Worm (Caenorhabditis elegans) whole organism, L2 larva: ENCODE results near the gene lir-3.

ENCODE experiments used
- alr-1 ChIP-seq: fragments of 150-350 bp; optimal IDR thresholded peaks from 2 replicates; lab custom pipeline; 2014; ENCODE audit warnings: missing biosample characterization, missing genetic modification characterization
- aly-2 ChIP-seq: fragments of 150-350 bp; optimal IDR thresholded peaks from 2 replicates; lab custom pipeline; 2014; ENCODE audit warnings: missing biosample characterization, missing genetic modification characterization
- elt-1 ChIP-seq: fragments of 150-350 bp; optimal IDR thresholded peaks from 2 replicates; lab custom pipeline; 2014; ENCODE audit warnings: missing biosample characterization, missing genetic modification characterization
- nhr-12 ChIP-seq: fragments of 150-350 bp; optimal IDR thresholded peaks from 2 replicates; lab custom pipeline; 2014; ENCODE audit warnings: missing biosample characterization, missing genetic modification characterization
- nhr-23 ChIP-seq: fragments of 150-350 bp; optimal IDR thresholded peaks from 2 replicates; lab custom pipeline; 2014; ENCODE audit warnings: missing biosample characterization, missing genetic modification reagents, missing genetic modification characterization
- nhr-237 ChIP-seq: fragments of 150-350 bp; optimal IDR thresholded peaks from 2 replicates; lab custom pipeline; 2014; ENCODE audit warnings: missing biosample characterization, missing genetic modification characterization
- nhr-25 ChIP-seq: fragments of 150-350 bp; sonication (generic microtip); optimal IDR thresholded peaks from 3 replicates; lab custom pipeline; 2014; ENCODE audit warnings: missing biosample characterization, missing genetic modification characterization
- nhr-77 ChIP-seq: fragments of 150-350 bp; optimal IDR thresholded peaks from 2 replicates; lab custom pipeline; 2014; ENCODE audit warnings: missing biosample characterization, missing genetic modification characterization
- skn-1 ChIP-seq: sonication (generic microtip); optimal IDR thresholded peaks from 2 replicates; lab custom pipeline; 2017; ENCODE audit warnings: missing biosample characterization, missing genetic modification characterization
- snpc-4 ChIP-seq: fragments of 150-350 bp; optimal IDR thresholded peaks from 2 replicates; lab custom pipeline; 2014; ENCODE audit warnings: missing biosample characterization, missing genetic modification characterization
- zag-1 ChIP-seq: fragments of 150-350 bp; optimal IDR thresholded peaks from 2 replicates; lab custom pipeline; 2014; ENCODE audit warnings: missing biosample characterization, missing genetic modification characterization
- ztf-11 ChIP-seq: sonication (generic microtip); optimal IDR thresholded peaks from 2 replicates; lab custom pipeline; 2017; ENCODE audit warnings: missing biosample characterization, missing genetic modification characterization
- ztf-4 ChIP-seq: fragments of 150-350 bp; optimal IDR thresholded peaks from 2 replicates; lab custom pipeline; 2014; ENCODE audit warnings: missing biosample characterization, missing genetic modification characterization

- no peak for TF ChIP-seq aly-2 (tag; lab: Kevin White, UChicago)
- TF ChIP-seq alr-1 (tag; lab: Kevin White, UChicago) = no peak
- TF ChIP-seq nhr-25 (tag; lab: Kevin White, UChicago) = no peak
- TF ChIP-seq nhr-12 (tag; lab: Kevin White, UChicago) = no peak
- no peak for TF ChIP-seq ztf-11 (tag; lab: Kevin White, UChicago)
- no peak for TF ChIP-seq elt-1
- no peak for TF ChIP-seq nhr-77 (tag; lab: Kevin White, UChicago)
- no peak for TF ChIP-seq nhr-23 (tag; lab: Kevin White, UChicago)
- TF ChIP-seq ztf-4 = no peak
- TF ChIP-seq nhr-237 (tag; lab: Kevin White, UChicago) = no peak
- no peak for TF ChIP-seq skn-1 (tag; lab: Kevin White, UChicago)
- TF ChIP-seq snpc-4 (tag; lab: Kevin White, UChicago) = no peak
- TF ChIP-seq zag-1 (tag; lab: Kevin White, UChicago) = no peak
Observed at ce11 chrII:11135773-11136172, 48.8 kb downstream of the lir-3 start.
